Worm (Caenorhabditis elegans) whole organism, L2 larva: ENCODE data around the gene swd-2.2.

Source experiments
- ama-1 ChIP-seq: fragments of 150-350 bp; optimal IDR thresholded peaks from 2 replicates; lab custom pipeline; 2018; ENCODE audit warnings: inconsistent platforms
- fos-1 ChIP-seq: fragments of 150-350 bp; optimal IDR thresholded peaks from 2 replicates; lab custom pipeline; 2014; ENCODE audit warnings: missing biosample characterization, missing genetic modification characterization

DNA sequence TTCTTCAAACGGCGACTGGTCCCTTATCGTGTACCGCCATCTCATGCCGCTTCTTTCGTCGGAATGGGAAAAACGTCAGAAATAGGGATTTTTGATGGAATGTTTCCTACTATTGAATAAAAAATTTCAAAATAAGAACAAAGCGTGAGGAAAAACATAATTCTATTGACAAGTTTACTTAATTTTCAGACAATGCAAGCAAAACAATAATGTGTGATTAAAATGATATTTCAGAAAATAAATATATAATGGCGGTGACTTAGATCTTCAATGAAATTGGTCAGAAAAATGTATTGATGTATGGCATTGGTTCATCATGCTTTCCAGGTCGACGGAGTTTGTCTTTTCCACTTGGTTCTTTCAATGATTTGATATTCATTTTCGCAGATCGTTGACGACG, 20.5 kb downstream of the swd-2.2 start, which contains the start of gene ntp-1:
- no peak for TF ChIP-seq fos-1
- no peak for TF ChIP-seq ama-1
